Worm (Caenorhabditis elegans) whole organism, L3 larva: Measurements from ENCODE around the gene str-217.

Experiments
- R02D3.7 ChIP-seq: fragments of 150-350 bp; optimal IDR thresholded peaks from 2 replicates; lab custom pipeline; 2014; ENCODE audit warnings: missing biosample characterization, missing genetic modification characterization
- ama-1 ChIP-seq: fragments of 150-350 bp; optimal IDR thresholded peaks from 2 replicates; lab custom pipeline; 2018
- ceh-16 ChIP-seq: sonication (generic microtip); optimal IDR thresholded peaks from 2 replicates; lab custom pipeline; 2017; ENCODE audit warnings: missing biosample characterization, missing genetic modification characterization
- ceh-9 ChIP-seq: sonication (generic microtip); optimal IDR thresholded peaks from 2 replicates; lab custom pipeline; 2018; ENCODE audit warnings: missing biosample characterization, missing genetic modification characterization
- elt-3 ChIP-seq, 3 experiments: fragments of 150-350 bp in 1 of 3; sonication (generic microtip) in 2 of 3; optimal IDR thresholded peaks; 2 replicates in 2 of 3; 4 replicates in 1 of 3; lab custom pipeline; 2014 to 2017; ENCODE audit warnings: missing biosample characterization in 3 of 3, missing genetic modification characterization in 3 of 3
- jun-1 ChIP-seq: fragments of 150-350 bp; optimal IDR thresholded peaks from 2 replicates; lab custom pipeline; 2014; ENCODE audit warnings: missing biosample characterization, missing genetic modification reagents, missing genetic modification characterization
- mdl-1 ChIP-seq: fragments of 150-350 bp; optimal IDR thresholded peaks from 2 replicates; lab custom pipeline; 2014; ENCODE audit warnings: missing biosample characterization, missing genetic modification characterization
- nhr-11 ChIP-seq: fragments of 150-350 bp; optimal IDR thresholded peaks from 2 replicates; lab custom pipeline; 2014; ENCODE audit warnings: missing biosample characterization, missing genetic modification characterization
- nhr-28 ChIP-seq: fragments of 150-350 bp; optimal IDR thresholded peaks from 2 replicates; lab custom pipeline; 2014; ENCODE audit warnings: missing biosample characterization, missing genetic modification characterization
- zag-1 ChIP-seq: fragments of 150-350 bp; optimal IDR thresholded peaks from 2 replicates; lab custom pipeline; 2014; ENCODE audit warnings: missing biosample characterization, missing genetic modification characterization
- ztf-11 ChIP-seq: fragments of 150-350 bp; optimal IDR thresholded peaks from 2 replicates; lab custom pipeline; 2014; ENCODE audit warnings: missing biosample characterization, missing genetic modification characterization

DNA sequence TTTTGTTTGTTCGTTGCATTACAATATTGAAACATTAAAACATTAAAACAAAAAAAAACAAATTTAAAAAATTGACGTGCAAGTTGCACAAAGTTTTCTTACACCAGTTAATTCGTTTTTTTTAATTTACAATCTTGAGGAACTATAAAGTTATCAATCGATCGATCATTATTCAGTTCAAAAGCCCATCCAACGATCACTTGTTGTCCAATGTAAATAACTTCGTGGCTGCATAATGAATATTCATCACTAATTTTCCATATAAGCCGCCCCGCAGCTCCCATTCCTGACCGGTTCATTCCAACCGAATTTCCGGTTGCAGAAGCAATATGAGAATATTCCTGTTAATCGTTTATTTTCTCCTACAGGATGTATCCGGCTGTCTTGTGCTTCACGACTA lies 42.2 kb upstream of the str-217 start, which contains the start of gene hpo-33:
- no peak for TF ChIP-seq ztf-11 (tag; lab: Kevin White, UChicago)
- no peak for TF ChIP-seq nhr-11 (tag; lab: Kevin White, UChicago)
- no peak for TF ChIP-seq nhr-28
- no peak for TF ChIP-seq ceh-9
- TF ChIP-seq ceh-16: no peak
- no peak for TF ChIP-seq elt-3 (tag; optimal IDR thresholded peaks at IDR 0.05; lab: Kevin White, UChicago)
- no peak for TF ChIP-seq zag-1 (tag; lab: Kevin White, UChicago)
- no peak for TF ChIP-seq ama-1 (lab: Kevin White, UChicago)
- TF ChIP-seq R02D3.7: no peak
- TF ChIP-seq jun-1 (tag; lab: Kevin White, UChicago): no peak
- no peak for TF ChIP-seq mdl-1
